Worm (Caenorhabditis elegans): ENCODE results near the gene ntl-2.

DNA sequence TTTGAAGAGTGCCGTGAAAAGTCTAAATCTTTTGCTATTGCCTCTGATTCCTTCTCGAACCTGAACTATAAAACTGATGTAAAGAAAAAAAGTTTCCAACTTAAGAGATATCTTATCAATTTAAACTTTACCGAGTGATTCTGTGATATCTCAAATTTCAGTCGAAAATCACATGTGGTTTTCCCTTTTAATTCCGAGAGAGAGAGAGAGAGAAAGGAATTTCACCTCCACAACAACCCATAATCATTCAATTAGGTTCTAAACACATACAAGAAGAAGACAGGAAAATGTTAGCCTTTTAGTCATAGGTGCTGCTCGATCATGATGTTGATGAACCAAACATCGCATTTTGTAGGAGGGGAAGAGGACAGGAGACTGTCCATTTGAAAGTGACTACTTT, 14.8 kb upstream of the ntl-2 start:
- no peak for TF ChIP-seq unc-62 (GFP tag; optimal IDR thresholded peaks at IDR 0.05)
- no peak for TF ChIP-seq attf-5 (GFP tag; optimal IDR thresholded peaks at IDR 0.05)
- no peak for TF ChIP-seq lin-40 (tag; optimal IDR thresholded peaks at IDR 0.05)

Measured in whole organism, young adult.